Worm (Caenorhabditis elegans): ENCODE results near the gene sng-1.

Gene sng-1

DNA sequence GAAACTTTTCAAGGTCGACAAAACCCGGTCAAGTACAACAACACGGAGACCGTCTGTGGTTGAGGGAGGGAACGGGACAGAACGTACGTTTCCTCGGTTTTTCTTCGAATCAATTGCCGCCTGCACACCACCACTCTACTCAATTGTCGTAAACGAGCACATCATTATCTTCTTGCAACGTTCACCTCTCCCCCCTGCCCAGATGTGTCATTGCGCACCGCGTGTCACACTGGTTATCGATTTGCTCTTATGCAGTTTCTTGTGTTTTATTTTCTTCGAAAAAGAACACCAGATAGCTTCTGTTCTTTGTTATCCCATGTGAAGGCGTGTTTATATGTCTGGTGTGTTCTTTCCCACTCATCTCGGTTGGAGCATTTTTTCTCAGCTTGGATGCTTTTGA lies 37.8 kb upstream of the sng-1 start:
- no peak for TF ChIP-seq unc-39 (tag; optimal IDR thresholded peaks at IDR 0.05)
- TF ChIP-seq egl-5 (tag; optimal IDR thresholded peaks at IDR 0.05), result peak; percentile 35
- no peak for TF ChIP-seq nhr-12 (tag; optimal IDR thresholded peaks at IDR 0.05)
- TF ChIP-seq lin-39 (tag; optimal IDR thresholded peaks at IDR 0.05), result no peak

- no peak for TF ChIP-seq daf-12 (tag; optimal IDR thresholded peaks at IDR 0.05)
- peak; percentile 23 for TF ChIP-seq elt-2 (tag; optimal IDR thresholded peaks at IDR 0.05)
- no peak for TF ChIP-seq fkh-10 (GFP tag; optimal IDR thresholded peaks at IDR 0.05)
- TF ChIP-seq lsy-12 (tag; optimal IDR thresholded peaks at IDR 0.05), result no peak
- peak; percentile 65 for TF ChIP-seq pha-4 (tag; optimal IDR thresholded peaks at IDR 0.05)
Measured at ce11 chrX:7290859-7291628, 36.4 kb upstream of the sng-1 start.

ce11 chrX:7291810-7292209 lies 35.6 kb upstream of the sng-1 start, which contains the start of gene lron-7:
lron-7 (plus strand) TSS chrX:7292132.
- TF ChIP-seq pqm-1 (tag; optimal IDR thresholded peaks at IDR 0.05), result peak; percentile 80
- peak; percentile 71 for TF ChIP-seq elt-2 (tag; optimal IDR thresholded peaks at IDR 0.05)
- TF ChIP-seq fkh-2 (tag; optimal IDR thresholded peaks at IDR 0.05), result no peak
- TF ChIP-seq pha-4 (tag; optimal IDR thresholded peaks at IDR 0.05), result peak; percentile 41

DNA sequence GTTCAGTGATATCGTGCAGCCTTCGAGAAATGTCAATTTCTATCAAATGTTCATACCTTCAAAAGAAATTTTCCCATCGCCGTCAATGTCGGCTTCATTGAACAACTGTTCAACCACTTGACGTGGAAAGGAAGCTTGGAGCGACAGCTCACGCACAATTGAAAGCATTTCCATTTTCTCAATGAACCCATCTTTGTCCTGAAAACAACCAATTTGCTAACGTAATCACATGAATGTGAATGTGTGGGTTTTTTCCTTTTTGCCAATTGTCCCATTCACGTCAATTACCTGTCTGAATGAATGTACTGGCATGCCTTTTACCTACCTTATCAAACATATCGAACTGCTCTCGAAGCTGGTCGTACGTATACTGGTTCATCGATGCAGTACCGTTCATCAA lies 31.1 kb upstream of the sng-1 start:
- TF ChIP-seq hmg-11 (tag; optimal IDR thresholded peaks at IDR 0.05) (no peak), lsy-12 (tag; optimal IDR thresholded peaks at IDR 0.05) (no peak), nhr-25 (tag; optimal IDR thresholded peaks at IDR 0.05) (no peak), ceh-16 (tag; optimal IDR thresholded peaks at IDR 0.05) (no peak)

ce11 chrX:7298652-7299051 lies 28.7 kb upstream of the sng-1 start, which contains the start of gene K03A1.4:
K03A1.4 (minus strand) TSS chrX:7298752.
- TF ChIP-seq hmg-11 (tag; optimal IDR thresholded peaks at IDR 0.05) (no peak), fkh-2 (tag; optimal IDR thresholded peaks at IDR 0.05) (no peak), ceh-9 (tag; optimal IDR thresholded peaks at IDR 0.05) (no peak), nhr-12 (tag; optimal IDR thresholded peaks at IDR 0.05) (no peak), nhr-77 (tag; optimal IDR thresholded peaks at IDR 0.05) (no peak), nhr-43 (tag; optimal IDR thresholded peaks at IDR 0.05; ENCODE audit: poor library complexity, severe bottlenecking) (no peak), nhr-25 (tag; optimal IDR thresholded peaks at IDR 0.05) (no peak), fos-1 (tag; optimal IDR thresholded peaks at IDR 0.05) (no peak), daf-12 (tag; optimal IDR thresholded peaks at IDR 0.05) (no peak), lin-39 (tag; optimal IDR thresholded peaks at IDR 0.05) (no peak), nfya-1 (tag; optimal IDR thresholded peaks at IDR 0.05; ENCODE audit: insufficient read depth) (no peak), egl-5 (tag; optimal IDR thresholded peaks at IDR 0.05) (no peak), mdl-1 (tag; optimal IDR thresholded peaks at IDR 0.05) (no peak), lsy-12 (tag; optimal IDR thresholded peaks at IDR 0.05) (no peak), eor-1 (tag; optimal IDR thresholded peaks at IDR 0.05) (no peak), zag-1 (tag; optimal IDR thresholded peaks at IDR 0.05) (no peak), R02D3.7 (tag; optimal IDR thresholded peaks at IDR 0.05) (no peak), elt-3 (tag; optimal IDR thresholded peaks at IDR 0.05) (no peak), elt-1 (tag; optimal IDR thresholded peaks at IDR 0.05) (no peak), egl-27 (tag; optimal IDR thresholded peaks at IDR 0.05) (no peak)

- TF ChIP-seq pqm-1 (tag; optimal IDR thresholded peaks at IDR 0.05) (peak; percentile 36), elt-2 (tag; optimal IDR thresholded peaks at IDR 0.05) (peak; percentile 62), fkh-10 (GFP tag; optimal IDR thresholded peaks at IDR 0.05) (no peak), nhr-28 (tag; optimal IDR thresholded peaks at IDR 0.05) (no peak), ZK546.5 (tag; optimal IDR thresholded peaks at IDR 0.05) (no peak), jun-1 (tag; optimal IDR thresholded peaks at IDR 0.05) (no peak)
Measured at ce11 chrX:7303115-7303514, 24.3 kb upstream of the sng-1 start.
